Worm (Caenorhabditis elegans): ENCODE data around the gene C50F4.4.

DNA sequence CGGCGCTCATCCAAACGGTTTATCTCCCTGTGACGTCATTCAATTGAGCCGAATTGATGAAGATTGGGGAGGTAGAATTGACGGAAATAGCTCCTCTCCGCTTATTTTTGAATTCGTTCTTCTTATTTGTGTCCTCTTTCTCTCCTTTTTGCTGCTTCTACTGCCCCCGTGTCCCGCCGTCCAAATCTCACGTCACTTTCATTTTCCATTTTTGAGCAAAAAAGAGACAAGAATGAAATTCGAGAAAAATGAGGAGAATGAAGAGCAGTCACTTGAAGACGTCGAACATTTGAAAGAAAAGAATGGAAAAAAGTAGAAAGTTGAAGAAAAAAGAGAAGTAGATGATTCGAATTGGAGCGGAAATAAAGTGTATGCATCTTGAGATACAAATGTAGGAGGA lies 27.0 kb downstream of the C50F4.4 start:
- no peak for TF ChIP-seq ZK546.5 (tag; optimal IDR thresholded peaks at IDR 0.05)
- no peak for TF ChIP-seq nhr-25 (tag; optimal IDR thresholded peaks at IDR 0.05)
- TF ChIP-seq ztf-4 (tag; optimal IDR thresholded peaks at IDR 0.05): no peak
- TF ChIP-seq zag-1 (tag; optimal IDR thresholded peaks at IDR 0.05): no peak
- no peak for TF ChIP-seq skn-1 (tag; optimal IDR thresholded peaks at IDR 0.05)
- TF ChIP-seq nhr-76 (tag; optimal IDR thresholded peaks at IDR 0.05): no peak
- TF ChIP-seq ceh-9 (tag; optimal IDR thresholded peaks at IDR 0.05): no peak
- TF ChIP-seq nhr-67 (tag; optimal IDR thresholded peaks at IDR 0.05): no peak
